Fruit fly (Drosophila melanogaster) whole organism: ENCODE results near the gene CG1492.

Experiments
- CG8478 ChIP-seq: fragments of >200 bp; optimal IDR thresholded peaks from 2 replicates; lab custom pipeline; 2018; ENCODE audit warnings: inconsistent platforms
- psq ChIP-seq: fragments of >200 bp; optimal IDR thresholded peaks from 2 replicates; lab custom pipeline; 2017

- TF ChIP-seq psq (lab: Kevin White, UChicago) = no peak
- TF ChIP-seq CG8478 (lab: Kevin White, UChicago) = no peak
These were observed 5.9 kb upstream of the CG1492 start, which contains the start of gene Chrac-16 for dm6 chrX:12017815-12018439.
